Worm (Caenorhabditis elegans) whole organism, late embryonic: ENCODE results near the gene tag-89.

ENCODE experiments used
- ahr-1 ChIP-seq: sonication (generic microtip); optimal IDR thresholded peaks from 2 replicates; lab custom pipeline; 2016; ENCODE audit warnings: missing genetic modification characterization, missing compliant biosample characterization
- elt-2 ChIP-seq: sonication (generic microtip); optimal IDR thresholded peaks from 2 replicates; lab custom pipeline; 2016; ENCODE audit warnings: missing genetic modification reagents, missing genetic modification characterization, missing compliant biosample characterization
- elt-4 ChIP-seq: sonication (generic microtip); optimal IDR thresholded peaks from 2 replicates; lab custom pipeline; 2016; ENCODE audit warnings: missing genetic modification characterization, missing compliant biosample characterization
- gmeb-2 ChIP-seq: sonication (generic microtip); optimal IDR thresholded peaks from 2 replicates; lab custom pipeline; 2016; ENCODE audit warnings: missing genetic modification characterization, inconsistent platforms, missing compliant biosample characterization
- lim-6 ChIP-seq: sonication (generic microtip); optimal IDR thresholded peaks from 2 replicates; lab custom pipeline; 2016; ENCODE audit warnings: missing genetic modification characterization, missing compliant biosample characterization
- nfya-1 ChIP-seq: sonication (generic microtip); optimal IDR thresholded peaks from 2 replicates; lab custom pipeline; 2017; ENCODE audit warnings: missing genetic modification characterization, mild to moderate bottlenecking, missing compliant biosample characterization, antibody characterized with exemption, moderate library complexity
- ref-2 ChIP-seq: sonication (generic microtip); optimal IDR thresholded peaks from 2 replicates; lab custom pipeline; 2016; ENCODE audit warnings: missing genetic modification characterization, missing compliant biosample characterization
- unc-3 ChIP-seq, 2 experiments: fragments of 200-800 bp in 1 of 2; sonication (Bioruptor generic) in 1 of 2; sonication (generic microtip) in 1 of 2; conservative IDR thresholded peaks in 1 of 2; optimal IDR thresholded peaks in 1 of 2; 2 replicates each; pipeline versions ENCODE4 v1.3.6 to Lab custom; 2016 to 2022; ENCODE audit warnings: missing compliant biosample characterization in 2 of 2, missing genetic modification characterization in 2 of 2, missing genetic modification reagents in 1 of 2

- TF ChIP-seq nfya-1 (no peak), elt-2 (tag; lab: Kevin White, UChicago) (no peak), unc-3 (GFP tag; conservative IDR thresholded peaks at IDR 0.05; lab: Robert Waterston, UW) (no peak), unc-3 (tag; optimal IDR thresholded peaks at IDR 0.05; lab: Kevin White, UChicago) (no peak), ref-2 (tag; lab: Kevin White, UChicago) (no peak), lim-6 (no peak), ahr-1 (tag; lab: Kevin White, UChicago) (no peak), elt-4 (tag; lab: Kevin White, UChicago) (no peak), gmeb-2 (tag; lab: Kevin White, UChicago) (no peak)
Measured at ce11 chrIV:11388684-11389083, 5.7 kb upstream of the tag-89 start.
